Fruit fly (Drosophila melanogaster) whole organism, wandering third instar larva: Measurements from ENCODE around the gene CG43273.

ENCODE experiments used
- Abd-B ChIP-seq: fragments of >200 bp; optimal IDR thresholded peaks from 2 replicates; lab custom pipeline; 2017; ENCODE audit warnings: missing biosample characterization, missing genetic modification characterization
- CG32264 ChIP-seq: fragments of 200-800 bp; sonication (Bioruptor generic); optimal IDR thresholded peaks from 2 replicates; lab custom pipeline; 2016; ENCODE audit warnings: missing biosample characterization, missing genetic modification characterization
- CG9705 ChIP-seq: fragments of 200-800 bp; sonication (Bioruptor generic); optimal IDR thresholded peaks from 2 replicates; lab custom pipeline; 2018; ENCODE audit warnings: missing biosample characterization, mild to moderate bottlenecking, missing genetic modification characterization
- CrebA ChIP-seq: fragments of 200-800 bp; sonication (Bioruptor generic); optimal IDR thresholded peaks from 2 replicates; lab custom pipeline; 2016; ENCODE audit warnings: missing biosample characterization, mild to moderate bottlenecking, missing genetic modification characterization, borderline replicate concordance
- Dfd ChIP-seq: fragments of >200 bp; optimal IDR thresholded peaks from 2 replicates; lab custom pipeline; 2017; ENCODE audit warnings: missing biosample characterization, missing genetic modification characterization
- Dif ChIP-seq: fragments of 200-275, 200-300 bp; sonication (Bioruptor generic); optimal IDR thresholded peaks from 2 replicates; lab custom pipeline; 2018; ENCODE audit warnings: missing biosample characterization, missing genetic modification characterization; ENCODE audit not compliant: partially characterized antibody
- GATAd ChIP-seq: sonication (Bioruptor generic); optimal IDR thresholded peaks from 2 replicates; lab custom pipeline; 2016; ENCODE audit warnings: missing biosample characterization, missing genetic modification characterization
- HLH106 ChIP-seq: fragments of 200-800 bp; optimal IDR thresholded peaks from 3 replicates; lab custom pipeline; 2019; ENCODE audit warnings: missing biosample characterization, mild to moderate bottlenecking, missing genetic modification characterization, moderate library complexity
- Hnf4 ChIP-seq: fragments of 200-800 bp; sonication (Bioruptor generic); optimal IDR thresholded peaks from 2 replicates; lab custom pipeline; 2016; ENCODE audit warnings: missing biosample characterization, mild to moderate bottlenecking, missing genetic modification characterization
- Hr78 ChIP-seq: fragments of >200 bp; optimal IDR thresholded peaks from 2 replicates; lab custom pipeline; 2017; ENCODE audit warnings: missing biosample characterization, missing genetic modification characterization
- Hr83 ChIP-seq: fragments of 200-300 bp; sonication (Bioruptor generic); optimal IDR thresholded peaks from 2 replicates; lab custom pipeline; 2016; ENCODE audit warnings: missing biosample characterization, mild to moderate bottlenecking, missing genetic modification characterization, moderate library complexity; ENCODE audit not compliant: poor library complexity, severe bottlenecking
- Jra ChIP-seq: sonication (Bioruptor generic); optimal IDR thresholded peaks from 2 replicates; lab custom pipeline; 2016; ENCODE audit warnings: missing biosample characterization, missing genetic modification characterization
- Mio ChIP-seq: sonication (Bioruptor generic); optimal IDR thresholded peaks from 2 replicates; lab custom pipeline; 2016; ENCODE audit warnings: missing biosample characterization, missing genetic modification characterization
- Myc ChIP-seq: fragments of >200 bp; optimal IDR thresholded peaks from 2 replicates; lab custom pipeline; 2017
- N ChIP-seq: fragments of >200 bp; optimal IDR thresholded peaks from 2 replicates; lab custom pipeline; 2018; ENCODE audit warnings: missing biosample characterization, missing external identifiers, missing genetic modification characterization
- OdsH ChIP-seq: fragments of 200-800 bp; sonication (Bioruptor generic); optimal IDR thresholded peaks from 2 replicates; lab custom pipeline; 2016; ENCODE audit warnings: missing biosample characterization, mild to moderate bottlenecking, missing genetic modification characterization
- Rel ChIP-seq, 2 experiments: fragments of 200-800 bp; sonication (Bioruptor generic) in 1 of 2; optimal IDR thresholded peaks; 2 replicates in 1 of 2; 3 replicates in 1 of 2; lab custom pipeline; 2016 to 2019; ENCODE audit warnings: mild to moderate bottlenecking in 2 of 2, missing biosample characterization in 2 of 2, missing genetic modification characterization in 2 of 2, moderate library complexity in 1 of 2
- Sp1 ChIP-seq: fragments of 200-800 bp; sonication (Bioruptor generic); optimal IDR thresholded peaks from 3 replicates; lab custom pipeline; 2019; ENCODE audit warnings: missing biosample characterization, mild to moderate bottlenecking, missing genetic modification characterization, moderate library complexity
- Vsx2 ChIP-seq: fragments of 200-300, 225-300 bp; sonication (Bioruptor generic); optimal IDR thresholded peaks from 2 replicates; lab custom pipeline; 2018; ENCODE audit warnings: missing biosample characterization, missing genetic modification characterization; ENCODE audit not compliant: partially characterized antibody
- br ChIP-seq: fragments of 200-800 bp; sonication (Bioruptor generic); optimal IDR thresholded peaks from 2 replicates; lab custom pipeline; 2016; ENCODE audit warnings: missing biosample characterization, missing genetic modification characterization
- brk ChIP-seq: fragments of 200-800 bp; sonication (Bioruptor generic); optimal IDR thresholded peaks from 2 replicates; lab custom pipeline; 2016; ENCODE audit warnings: missing biosample characterization, mild to moderate bottlenecking, missing genetic modification characterization
- dl ChIP-seq, 2 experiments: fragments of 175-275, 200-275 bp in 1 of 2; fragments of 200-275 bp in 1 of 2; sonication (Bioruptor generic); optimal IDR thresholded peaks; lab custom pipeline; 2018; ENCODE audit warnings: mild to moderate bottlenecking in 2 of 2, missing biosample characterization in 2 of 2, missing genetic modification characterization in 2 of 2, moderate library complexity in 2 of 2; ENCODE audit not compliant: partially characterized antibody in 2 of 2, insufficient read depth in 1 of 2
- dmrt93B ChIP-seq: fragments of 200-800 bp; sonication (Bioruptor generic); optimal IDR thresholded peaks from 2 replicates; lab custom pipeline; 2018; ENCODE audit warnings: missing biosample characterization, mild to moderate bottlenecking, missing genetic modification characterization
- dsf ChIP-seq: sonication (Bioruptor generic); optimal IDR thresholded peaks from 2 replicates; lab custom pipeline; 2016; ENCODE audit warnings: missing biosample characterization, missing genetic modification characterization, borderline replicate concordance
- ey ChIP-seq: fragments of 200-800 bp; sonication (Bioruptor generic); optimal IDR thresholded peaks from 2 replicates; lab custom pipeline; 2016; ENCODE audit warnings: missing biosample characterization, missing genetic modification characterization
- foxo ChIP-seq, 2 experiments: fragments of 200-800 bp; sonication (Bioruptor generic); optimal IDR thresholded peaks; 2 replicates in 1 of 2; 3 replicates in 1 of 2; lab custom pipeline; 2016 to 2017; ENCODE audit warnings: missing biosample characterization in 2 of 2, missing genetic modification characterization in 2 of 2
- fru ChIP-seq: fragments of 200-800 bp; sonication (Bioruptor generic); optimal IDR thresholded peaks from 3 replicates; lab custom pipeline; 2016; ENCODE audit warnings: missing biosample characterization, mild to moderate bottlenecking, missing genetic modification characterization
- h ChIP-seq: fragments of 200-800 bp; sonication (Bioruptor generic); optimal IDR thresholded peaks from 3 replicates; lab custom pipeline; 2016; ENCODE audit warnings: missing biosample characterization, mild to moderate bottlenecking, missing genetic modification characterization
- jim ChIP-seq: fragments of 175-275, 200-325 bp; sonication (Bioruptor generic); optimal IDR thresholded peaks from 2 replicates; lab custom pipeline; 2016; ENCODE audit warnings: missing biosample characterization, mild to moderate bottlenecking, missing genetic modification characterization
- lola ChIP-seq: fragments of >200 bp; optimal IDR thresholded peaks from 2 replicates; lab custom pipeline; 2017; ENCODE audit warnings: missing biosample characterization, missing genetic modification characterization
- pan ChIP-seq: fragments of >200 bp; optimal IDR thresholded peaks from 2 replicates; lab custom pipeline; 2017
- psq ChIP-seq: fragments of 200-800 bp; sonication (Bioruptor generic); optimal IDR thresholded peaks from 3 replicates; lab custom pipeline; 2017; ENCODE audit warnings: missing biosample characterization, mild to moderate bottlenecking, missing genetic modification characterization, moderate library complexity
- rgr ChIP-seq: fragments of 200-800 bp; sonication (Bioruptor generic); optimal IDR thresholded peaks from 3 replicates; lab custom pipeline; 2016; ENCODE audit warnings: missing biosample characterization, mild to moderate bottlenecking, missing genetic modification characterization
- sage ChIP-seq: fragments of 200-800 bp; sonication (Bioruptor generic); optimal IDR thresholded peaks from 2 replicates; lab custom pipeline; 2016; ENCODE audit warnings: missing biosample characterization, mild to moderate bottlenecking, missing genetic modification characterization
- sv ChIP-seq: fragments of 200-800 bp; sonication (Bioruptor generic); optimal IDR thresholded peaks from 3 replicates; lab custom pipeline; 2016; ENCODE audit warnings: missing biosample characterization, missing genetic modification characterization
- tai ChIP-seq: sonication (Bioruptor generic); optimal IDR thresholded peaks from 2 replicates; lab custom pipeline; 2016; ENCODE audit warnings: missing biosample characterization, missing genetic modification characterization
- usp ChIP-seq: fragments of >200 bp; optimal IDR thresholded peaks from 2 replicates; lab custom pipeline; 2017; ENCODE audit warnings: missing biosample characterization, missing genetic modification characterization
- woc ChIP-seq: sonication (Bioruptor generic); optimal IDR thresholded peaks from 2 replicates; lab custom pipeline; 2016; ENCODE audit warnings: missing biosample characterization, mild to moderate bottlenecking, missing genetic modification characterization

The CG43273 gene

DNA sequence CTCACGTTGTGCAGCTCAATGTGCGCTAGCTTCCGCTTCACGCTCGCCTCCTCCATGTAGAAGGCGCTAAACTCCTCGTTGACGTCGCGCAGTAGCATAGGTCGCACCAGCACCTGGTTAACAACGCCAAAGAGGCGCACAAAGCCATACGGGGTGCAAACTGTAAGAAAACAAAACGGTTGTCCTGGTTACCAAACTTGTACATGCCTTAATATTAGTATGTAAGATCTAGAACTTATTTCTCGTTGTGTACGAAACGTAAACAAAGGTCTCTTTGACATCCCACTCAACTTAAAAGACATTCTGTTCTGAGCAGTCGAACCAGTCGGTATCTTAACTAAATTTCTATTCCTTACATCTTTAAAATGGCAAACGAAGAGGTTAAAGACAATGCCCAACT, 22.8 kb upstream of the CG43273 start, which contains the start of gene CG6980:
Gene CG6980, plus strand, starts transcription at position 301 of the 400 bp plus-strand sequence.
- TF ChIP-seq Hnf4 (GFP tag; lab: Kevin White, UChicago) (no peak), br (GFP tag; lab: Kevin White, UChicago) (no peak), dmrt93B (GFP tag; lab: Kevin White, UChicago) (no peak), Abd-B (no peak), Dif (no peak)

- TF ChIP-seq ey, result no peak
- TF ChIP-seq Mio (GFP tag; lab: Kevin White, UChicago), result no peak
- no peak for TF ChIP-seq Vsx2 (GFP tag; lab: Kevin White, UChicago)
- no peak for TF ChIP-seq jim
- TF ChIP-seq Dif, result no peak
- TF ChIP-seq fru (GFP tag; lab: Kevin White, UChicago), result no peak
- peak; percentile 35 for TF ChIP-seq sv
- TF ChIP-seq CG9705, result no peak
- TF ChIP-seq N, result no peak
- no peak for TF ChIP-seq HLH106 (tag; lab: Kevin White, UChicago)
- TF ChIP-seq br (GFP tag; lab: Kevin White, UChicago), result peak; percentile 16
- TF ChIP-seq rgr (GFP tag; lab: Kevin White, UChicago), result peak; percentile 79
- TF ChIP-seq woc, result no peak
- no peak for TF ChIP-seq lola
- no peak for TF ChIP-seq dl (GFP tag; optimal IDR thresholded peaks at IDR 0.05; lab: Kevin White, UChicago; ENCODE audit: insufficient read depth in 1 of 2, partially characterized antibody in 2 of 2)
- TF ChIP-seq psq (GFP tag; lab: Kevin White, UChicago), result no peak
- TF ChIP-seq CG32264 (GFP tag; lab: Kevin White, UChicago), result peak; percentile 6
- peak; percentile 89 for TF ChIP-seq Hr83
- no peak for TF ChIP-seq Hnf4 (GFP tag; lab: Kevin White, UChicago)
- TF ChIP-seq tai, result no peak
- no peak for TF ChIP-seq Jra
- peak; percentile 72 for TF ChIP-seq h (GFP tag; lab: Kevin White, UChicago)
- no peak for TF ChIP-seq Myc (lab: Kevin White, UChicago)
- TF ChIP-seq usp (GFP tag; lab: Kevin White, UChicago), result no peak
- TF ChIP-seq GATAd (GFP tag; lab: Kevin White, UChicago), result no peak
- TF ChIP-seq Dfd (GFP tag; lab: Kevin White, UChicago), result no peak
- TF ChIP-seq dmrt93B (GFP tag; lab: Kevin White, UChicago), result no peak
- no peak for TF ChIP-seq dsf
- no peak for TF ChIP-seq Rel (GFP tag; optimal IDR thresholded peaks at IDR 0.05; lab: Kevin White, UChicago)
- TF ChIP-seq Rel (tag; optimal IDR thresholded peaks at IDR 0.05; lab: Kevin White, UChicago), result no peak
- TF ChIP-seq brk (GFP tag; lab: Kevin White, UChicago), result no peak
- peak; percentile 64 for TF ChIP-seq OdsH (GFP tag; lab: Kevin White, UChicago)
- no peak for TF ChIP-seq pan (lab: Kevin White, UChicago)
- no peak for TF ChIP-seq Hr78 (GFP tag; lab: Kevin White, UChicago)
Observed at dm6 chr3R:24809576-24810279, 20.4 kb upstream of the CG43273 start.

dm6 chr3R:24810844-24811625, 19.1 kb upstream of the CG43273 start:
- TF ChIP-seq OdsH (GFP tag; lab: Kevin White, UChicago) (peak; percentile 94), lola (no peak), Myc (lab: Kevin White, UChicago) (no peak), Dif (no peak), CG32264 (GFP tag; lab: Kevin White, UChicago) (peak; percentile 83), woc (peak; percentile 73), foxo (GFP tag; optimal IDR thresholded peaks at IDR 0.05; lab: Kevin White, UChicago) (peak; percentile 87 to 95), usp (GFP tag; lab: Kevin White, UChicago) (no peak), psq (GFP tag; lab: Kevin White, UChicago) (peak; percentile 85), Mio (GFP tag; lab: Kevin White, UChicago) (peak; percentile 66), jim (no peak), h (GFP tag; lab: Kevin White, UChicago) (peak; percentile 97), pan (lab: Kevin White, UChicago) (no peak), N (no peak), sage (GFP tag; lab: Kevin White, UChicago) (peak; percentile 58), fru (GFP tag; lab: Kevin White, UChicago) (peak; percentile 95), dmrt93B (GFP tag; lab: Kevin White, UChicago) (peak; percentile 81), Vsx2 (GFP tag; lab: Kevin White, UChicago) (no peak), Abd-B (no peak), Rel (GFP tag; optimal IDR thresholded peaks at IDR 0.05; lab: Kevin White, UChicago) (peak; percentile 4), Rel (tag; optimal IDR thresholded peaks at IDR 0.05; lab: Kevin White, UChicago) (peak; percentile 65), Jra (peak; percentile 92), CG9705 (peak; percentile 41), brk (GFP tag; lab: Kevin White, UChicago) (peak; percentile 74), sv (peak; percentile 88), tai (peak; percentile 91), Hnf4 (GFP tag; lab: Kevin White, UChicago) (peak; percentile 94), Hr78 (GFP tag; lab: Kevin White, UChicago) (no peak), Dfd (GFP tag; lab: Kevin White, UChicago) (no peak), CrebA (GFP tag; lab: Kevin White, UChicago) (no peak), GATAd (GFP tag; lab: Kevin White, UChicago) (peak; percentile 78), dsf (peak; percentile 61), HLH106 (tag; lab: Kevin White, UChicago) (peak; percentile 91), ey (peak; percentile 96), Sp1 (GFP tag; lab: Kevin White, UChicago) (peak; percentile 89)
